Fruit fly (Drosophila melanogaster) whole organism, prepupa: Measurements from ENCODE around the gene CG14441.

Experiments
- Blimp-1 ChIP-seq: fragments of 200-800 bp; sonication (Bioruptor generic); optimal IDR thresholded peaks from 3 replicates; lab custom pipeline; 2017; ENCODE audit warnings: missing biosample characterization, missing genetic modification characterization, mild to moderate bottlenecking, moderate library complexity, missing genetic modification reagents
- CG10631 ChIP-seq: fragments of 200-800 bp; sonication (Bioruptor generic); optimal IDR thresholded peaks from 2 replicates; lab custom pipeline; 2016; ENCODE audit warnings: missing biosample characterization, missing genetic modification characterization
- CG10669 ChIP-seq: fragments of 200-800 bp; sonication (Bioruptor generic); optimal IDR thresholded peaks from 3 replicates; lab custom pipeline; 2018; ENCODE audit warnings: missing biosample characterization, mild to moderate bottlenecking, missing genetic modification characterization, moderate library complexity
- CG11294 ChIP-seq: fragments of 200-800 bp; sonication (Bioruptor generic); IDR thresholded peaks from 2 replicates; pipeline ENCODE4 v1.3.6; 2022; ENCODE audit warnings: missing biosample characterization, missing genetic modification characterization
- CG11762 ChIP-seq: fragments of 200-800 bp; sonication (Bioruptor generic); optimal IDR thresholded peaks from 3 replicates; lab custom pipeline; 2016; ENCODE audit warnings: missing biosample characterization, missing genetic modification characterization; ENCODE audit not compliant: insufficient read depth
- CG11902 ChIP-seq: fragments of 200-800 bp; sonication (Bioruptor generic); optimal IDR thresholded peaks from 3 replicates; lab custom pipeline; 2016; ENCODE audit warnings: missing biosample characterization, missing genetic modification characterization
- CG15336 ChIP-seq: fragments of 200-800 bp; sonication (Bioruptor generic); IDR thresholded peaks from 2 replicates; pipeline ENCODE4 v1.3.6; 2022; ENCODE audit warnings: missing biosample characterization, missing genetic modification characterization
- CG1621 ChIP-seq: fragments of 200-800 bp; sonication (Bioruptor generic); optimal IDR thresholded peaks from 3 replicates; lab custom pipeline; 2018; ENCODE audit warnings: missing biosample characterization, mild to moderate bottlenecking, missing genetic modification characterization
- CG16779 ChIP-seq: fragments of 200-800 bp; sonication (Bioruptor generic); optimal IDR thresholded peaks from 3 replicates; lab custom pipeline; 2017; ENCODE audit warnings: missing biosample characterization, mild to moderate bottlenecking, missing genetic modification characterization
- CG34406 ChIP-seq: fragments of 200-800 bp; sonication (Bioruptor generic); optimal IDR thresholded peaks from 3 replicates; lab custom pipeline; 2016; ENCODE audit warnings: missing biosample characterization, missing genetic modification characterization
- CG3919 ChIP-seq: fragments of 200-800 bp; sonication (Bioruptor generic); optimal IDR thresholded peaks from 3 replicates; lab custom pipeline; 2016; ENCODE audit warnings: missing biosample characterization, missing genetic modification characterization
- CG4318 ChIP-seq: fragments of 200-800 bp; sonication (Bioruptor generic); optimal IDR thresholded peaks from 3 replicates; lab custom pipeline; 2017; ENCODE audit warnings: missing biosample characterization, mild to moderate bottlenecking, missing genetic modification characterization
- CG6163 ChIP-seq: fragments of 200-800 bp; sonication (Bioruptor generic); IDR thresholded peaks from 3 replicates; pipeline ENCODE4 v1.3.6; 2022; ENCODE audit warnings: missing biosample characterization, missing genetic modification characterization
- CG6276 ChIP-seq: fragments of 200-800 bp; sonication (Bioruptor generic); optimal IDR thresholded peaks from 2 replicates; lab custom pipeline; 2017; ENCODE audit warnings: missing biosample characterization, mild to moderate bottlenecking, missing genetic modification characterization
- CG6792 ChIP-seq: fragments of 200-800 bp; sonication (Bioruptor generic); optimal IDR thresholded peaks from 3 replicates; lab custom pipeline; 2016; ENCODE audit warnings: missing biosample characterization, missing genetic modification characterization
- CG6808 ChIP-seq: fragments of 200-800 bp; sonication (Bioruptor generic); optimal IDR thresholded peaks from 3 replicates; lab custom pipeline; 2017; ENCODE audit warnings: missing biosample characterization, missing genetic modification characterization, mild to moderate bottlenecking, moderate library complexity, missing genetic modification reagents
- CG6854 ChIP-seq: fragments of 200-800 bp; sonication (Bioruptor generic); optimal IDR thresholded peaks from 2 replicates; lab custom pipeline; 2017; ENCODE audit warnings: missing biosample characterization, mild to moderate bottlenecking, missing genetic modification characterization
- CG7368 ChIP-seq: fragments of 200-800 bp; sonication (Bioruptor generic); optimal IDR thresholded peaks from 3 replicates; lab custom pipeline; 2016; ENCODE audit warnings: missing biosample characterization, missing genetic modification characterization
- CG8119 ChIP-seq: fragments of 200-800 bp; sonication (Bioruptor generic); IDR thresholded peaks from 3 replicates; pipeline ENCODE4 v1.3.6; 2022; ENCODE audit warnings: missing biosample characterization, missing genetic modification characterization
- CG8319 ChIP-seq: fragments of 200-800 bp; sonication (Bioruptor generic); optimal IDR thresholded peaks from 3 replicates; lab custom pipeline; 2016; ENCODE audit warnings: missing biosample characterization, missing genetic modification characterization
- CG8632 ChIP-seq: fragments of 200-800 bp; sonication (Bioruptor generic); optimal IDR thresholded peaks from 3 replicates; lab custom pipeline; 2016; ENCODE audit warnings: missing biosample characterization, missing genetic modification characterization
- CG9139 ChIP-seq: fragments of 200-800 bp; sonication (Bioruptor generic); optimal IDR thresholded peaks from 3 replicates; lab custom pipeline; 2017; ENCODE audit warnings: missing biosample characterization, mild to moderate bottlenecking, missing genetic modification characterization
- Eip75B ChIP-seq: fragments of 200-800 bp; sonication (Bioruptor generic); optimal IDR thresholded peaks from 3 replicates; lab custom pipeline; 2016; ENCODE audit warnings: missing biosample characterization, missing genetic modification characterization
- Eip93F ChIP-seq: fragments of 200-800 bp; sonication (Bioruptor generic); optimal IDR thresholded peaks from 2 replicates; lab custom pipeline; 2016; ENCODE audit warnings: missing biosample characterization, mild to moderate bottlenecking, missing genetic modification characterization
- Ets21C ChIP-seq: fragments of 200-800 bp; sonication (Bioruptor generic); optimal IDR thresholded peaks from 3 replicates; lab custom pipeline; 2016; ENCODE audit warnings: missing biosample characterization, missing genetic modification characterization
- Ets96B ChIP-seq: fragments of 200-800 bp; optimal IDR thresholded peaks from 2 replicates; lab custom pipeline; 2019; ENCODE audit warnings: missing biosample characterization, mild to moderate bottlenecking, missing genetic modification characterization, moderate library complexity
- Hr39 ChIP-seq: fragments of 200-800 bp; sonication (Bioruptor generic); optimal IDR thresholded peaks from 2 replicates; lab custom pipeline; 2016; ENCODE audit warnings: missing biosample characterization, missing genetic modification characterization
- Lpt ChIP-seq: fragments of 200-800 bp; sonication (Bioruptor generic); optimal IDR thresholded peaks from 3 replicates; lab custom pipeline; 2016; ENCODE audit warnings: missing biosample characterization, missing genetic modification characterization
- Met ChIP-seq: fragments of 200-800 bp; sonication (Bioruptor generic); optimal IDR thresholded peaks from 3 replicates; lab custom pipeline; 2016; ENCODE audit warnings: missing biosample characterization, missing genetic modification characterization
- OdsH ChIP-seq: fragments of 200-800 bp; sonication (Bioruptor generic); optimal IDR thresholded peaks from 3 replicates; lab custom pipeline; 2016; ENCODE audit warnings: missing biosample characterization, missing genetic modification characterization
- Smox ChIP-seq: fragments of 200-800 bp; sonication (Bioruptor generic); optimal IDR thresholded peaks from 3 replicates; lab custom pipeline; 2016; ENCODE audit warnings: missing biosample characterization, missing genetic modification characterization
- Sox102F ChIP-seq: fragments of 200-800 bp; sonication (Bioruptor generic); optimal IDR thresholded peaks from 2 replicates; lab custom pipeline; 2016; ENCODE audit warnings: missing biosample characterization, mild to moderate bottlenecking, missing genetic modification characterization
- Sox14 ChIP-seq: fragments of 200-800 bp; sonication (Bioruptor generic); optimal IDR thresholded peaks from 3 replicates; lab custom pipeline; 2016; ENCODE audit warnings: missing biosample characterization, missing genetic modification characterization
- Sox15 ChIP-seq: fragments of 200-800 bp; sonication (Bioruptor generic); optimal IDR thresholded peaks from 3 replicates; lab custom pipeline; 2016; ENCODE audit warnings: missing biosample characterization, missing genetic modification characterization
- achi ChIP-seq: fragments of 200-800 bp; sonication (Bioruptor generic); optimal IDR thresholded peaks from 3 replicates; lab custom pipeline; 2016; ENCODE audit warnings: missing biosample characterization, missing genetic modification characterization
- acj6 ChIP-seq: fragments of 200-800 bp; sonication (Bioruptor generic); optimal IDR thresholded peaks from 3 replicates; lab custom pipeline; 2016; ENCODE audit warnings: missing biosample characterization, missing genetic modification characterization
- cyc ChIP-seq: fragments of 200-800 bp; sonication (Bioruptor generic); optimal IDR thresholded peaks from 3 replicates; lab custom pipeline; 2016; ENCODE audit warnings: missing biosample characterization, missing genetic modification characterization
- dac ChIP-seq: fragments of 200-800 bp; sonication (Bioruptor generic); optimal IDR thresholded peaks from 2 replicates; lab custom pipeline; 2017; ENCODE audit warnings: missing biosample characterization, mild to moderate bottlenecking, missing genetic modification characterization
- dsx ChIP-seq: fragments of 200-800 bp; optimal IDR thresholded peaks from 3 replicates; lab custom pipeline; 2019; ENCODE audit warnings: missing biosample characterization, mild to moderate bottlenecking, missing genetic modification characterization, moderate library complexity; ENCODE audit not compliant: poor library complexity, severe bottlenecking
- eg ChIP-seq: fragments of 200-800 bp; sonication (Bioruptor generic); IDR thresholded peaks from 3 replicates; pipeline ENCODE4 v1.3.6; 2022; ENCODE audit warnings: missing biosample characterization, missing genetic modification characterization
- fd59A ChIP-seq: fragments of 200-800 bp; sonication (Bioruptor generic); optimal IDR thresholded peaks from 2 replicates; lab custom pipeline; 2017; ENCODE audit warnings: missing biosample characterization, mild to moderate bottlenecking, missing genetic modification characterization, missing genetic modification reagents
- fd85E ChIP-seq: fragments of 200-800 bp; sonication (Bioruptor generic); optimal IDR thresholded peaks from 3 replicates; lab custom pipeline; 2016; ENCODE audit warnings: missing biosample characterization, missing genetic modification characterization
- fkh ChIP-seq: fragments of 200-800 bp; sonication (Bioruptor generic); optimal IDR thresholded peaks from 3 replicates; lab custom pipeline; 2017; ENCODE audit warnings: missing biosample characterization, mild to moderate bottlenecking, missing genetic modification characterization, moderate library complexity
- lz ChIP-seq: fragments of 200-800 bp; sonication (Bioruptor generic); optimal IDR thresholded peaks from 3 replicates; lab custom pipeline; 2016; ENCODE audit warnings: missing biosample characterization, missing genetic modification characterization
- net ChIP-seq: fragments of 200-800 bp; sonication (Bioruptor generic); optimal IDR thresholded peaks from 3 replicates; lab custom pipeline; 2016; ENCODE audit warnings: missing biosample characterization, missing genetic modification characterization
- pdm3 ChIP-seq: fragments of 200-800 bp; sonication (Bioruptor generic); optimal IDR thresholded peaks from 3 replicates; lab custom pipeline; 2016; ENCODE audit warnings: missing biosample characterization, missing genetic modification characterization
- salr ChIP-seq, 2 experiments: fragments of 200-800 bp; sonication (Bioruptor generic); optimal IDR thresholded peaks; 3 replicates each; lab custom pipeline; 2016 to 2018; ENCODE audit warnings: missing biosample characterization in 2 of 2, missing genetic modification characterization in 2 of 2, mild to moderate bottlenecking in 1 of 2
- spab ChIP-seq: fragments of 200-800 bp; sonication (Bioruptor generic); optimal IDR thresholded peaks from 2 replicates; lab custom pipeline; 2017; ENCODE audit warnings: missing biosample characterization, mild to moderate bottlenecking, missing genetic modification characterization, missing genetic modification reagents
- ss ChIP-seq, 2 experiments: fragments of 200-800 bp; sonication (Bioruptor generic); optimal IDR thresholded peaks; 2 replicates in 1 of 2; 3 replicates in 1 of 2; lab custom pipeline; 2017 to 2018; ENCODE audit warnings: mild to moderate bottlenecking in 2 of 2, missing biosample characterization in 2 of 2, missing genetic modification characterization in 2 of 2, moderate library complexity in 1 of 2
- svp ChIP-seq: fragments of 200-800 bp; sonication (Bioruptor generic); peaks from one replicate; lab custom pipeline; 2016; ENCODE audit warnings: missing biosample characterization, missing genetic modification characterization
- topi ChIP-seq: fragments of 200-800 bp; sonication (Bioruptor generic); optimal IDR thresholded peaks from 3 replicates; lab custom pipeline; 2016; ENCODE audit warnings: missing biosample characterization, missing genetic modification characterization
- vri ChIP-seq: fragments of 200-800 bp; sonication (Bioruptor generic); optimal IDR thresholded peaks from 3 replicates; lab custom pipeline; 2016; ENCODE audit warnings: missing biosample characterization, mild to moderate bottlenecking, missing genetic modification characterization

The CG14441 gene

dm6 chrX:6744088-6744487, 44.8 kb downstream of the CG14441 start, which contains the start of gene RpL17:
TSS of gene RpL17 (minus strand) at chrX:6744238.
- TF ChIP-seq Eip75B (GFP tag; lab: Kevin White, UChicago) (peak; percentile 76), CG4318 (GFP tag; lab: Kevin White, UChicago) (no peak), CG15336 (peak; percentile 27; the same call in 1 of the 2 replicates), eg (peak; percentile 84), CG6854 (peak; percentile 88), Eip93F (GFP tag; lab: Kevin White, UChicago) (no peak), CG8632 (GFP tag; lab: Kevin White, UChicago) (peak; percentile 69), Hr39 (peak; percentile 73), CG9139 (GFP tag; lab: Kevin White, UChicago) (peak; percentile 65), Ets96B (tag; lab: Kevin White, UChicago) (no peak), fd59A (GFP tag; lab: Kevin White, UChicago) (peak; percentile 44), lz (GFP tag; lab: Kevin White, UChicago) (peak; percentile 77), CG6808 (peak; percentile 58), net (peak; percentile 74), Blimp-1 (GFP tag; lab: Kevin White, UChicago) (peak; percentile 53), dac (peak; percentile 44), achi (GFP tag; lab: Kevin White, UChicago) (peak; percentile 70), topi (GFP tag; lab: Kevin White, UChicago) (peak; percentile 60), acj6 (GFP tag; lab: Kevin White, UChicago) (peak; percentile 65), dsx (GFP tag; lab: Kevin White, UChicago) (peak; percentile 23), svp (GFP tag; lab: Kevin White, UChicago) (peak; percentile 82), CG1621 (tag; lab: Kevin White, UChicago) (peak; percentile 63), spab (GFP tag; lab: Kevin White, UChicago) (no peak), Sox102F (peak; percentile 83), vri (GFP tag; lab: Kevin White, UChicago) (peak; percentile 80), CG6276 (GFP tag; lab: Kevin White, UChicago) (no peak), CG6792 (GFP tag; lab: Kevin White, UChicago) (peak; percentile 63), Sox14 (GFP tag; lab: Kevin White, UChicago) (peak; percentile 38), CG16779 (tag; lab: Kevin White, UChicago) (peak; percentile 82), OdsH (peak; percentile 69), Smox (GFP tag; lab: Kevin White, UChicago) (peak; percentile 73), ss (GFP tag; optimal IDR thresholded peaks at IDR 0.05; lab: Kevin White, UChicago) (peak; percentile 59 to 82), CG10631 (GFP tag; lab: Kevin White, UChicago) (peak; percentile 47), CG3919 (GFP tag; lab: Kevin White, UChicago) (peak; percentile 70), salr (GFP tag; optimal IDR thresholded peaks at IDR 0.05; lab: Kevin White, UChicago) (peak in 1 of 2 experiments; percentile 75), pdm3 (peak; percentile 75), fkh (GFP tag; lab: Kevin White, UChicago) (peak; percentile 46), cyc (GFP tag; lab: Kevin White, UChicago) (peak; percentile 73), Lpt (no peak), CG11762 (GFP tag; lab: Kevin White, UChicago) (peak; percentile 42), fd85E (peak; percentile 50), Ets21C (GFP tag; lab: Kevin White, UChicago) (peak; percentile 46), CG8319 (peak; percentile 50), CG7368 (GFP tag; lab: Kevin White, UChicago) (peak; percentile 74), CG8119 (peak; percentile 42; the same call in 1 of the 3 replicates), CG11294 (GFP tag; lab: Robert Waterston, UW) (no peak; the same call in 1 of the 2 replicates), CG34406 (peak; percentile 75), Sox15 (GFP tag; lab: Kevin White, UChicago) (peak; percentile 14), CG10669 (GFP tag; lab: Kevin White, UChicago) (peak; percentile 65), CG6163 (GFP tag; lab: Robert Waterston, UW) (peak; percentile 89), CG11902 (peak; percentile 17), Met (GFP tag; lab: Kevin White, UChicago) (peak; percentile 74)
